Worm (Caenorhabditis elegans): ENCODE measurements around the gene dnj-1.

DNA sequence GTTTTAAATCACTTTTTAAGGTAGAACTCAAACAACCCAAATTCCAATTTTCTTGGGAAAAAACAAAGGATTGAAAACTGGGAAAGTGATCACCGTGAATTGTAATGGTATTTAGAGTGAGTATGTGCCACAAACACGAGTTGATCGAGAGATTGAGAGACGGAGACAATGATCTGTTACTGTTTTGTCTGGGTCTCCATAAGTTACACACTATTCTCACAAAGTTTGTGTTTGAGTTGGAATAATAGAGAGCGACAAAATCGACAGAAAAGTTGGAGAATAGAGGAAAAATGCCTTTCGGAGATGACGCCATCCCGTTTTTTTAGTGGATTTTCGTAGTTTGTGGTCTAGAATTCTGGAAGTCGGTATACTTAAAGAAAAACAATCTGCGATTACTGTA, 27.6 kb upstream of the dnj-1 start, which contains the start of gene nhr-7:
- no peak for TF ChIP-seq unc-130 (tag; optimal IDR thresholded peaks at IDR 0.05)
- no peak for TF ChIP-seq unc-98 (GFP tag; IDR thresholded peaks at IDR 0.05)
- TF ChIP-seq aly-2 (tag; optimal IDR thresholded peaks at IDR 0.05), result no peak
- no peak for TF ChIP-seq alr-1 (tag; optimal IDR thresholded peaks at IDR 0.05; ENCODE audit: borderline replicate concordance)
- no peak for TF ChIP-seq grh-1 (GFP tag; IDR thresholded peaks at IDR 0.05)
- no peak for TF ChIP-seq C34B4.2 (tag; optimal IDR thresholded peaks at IDR 0.05)
- no peak for TF ChIP-seq elt-3 (tag; optimal IDR thresholded peaks at IDR 0.05)
- no peak for TF ChIP-seq jun-1 (tag; optimal IDR thresholded peaks at IDR 0.05)
- no peak for TF ChIP-seq ztf-11 (tag; optimal IDR thresholded peaks at IDR 0.05)
- no peak for TF ChIP-seq mdl-1 (tag; optimal IDR thresholded peaks at IDR 0.05)
